Fruit fly (Drosophila melanogaster) S2 (cell line): ENCODE measurements around the gene mei-38.

Experiments
- CG8478 ChIP-seq: fragments of >200 bp; optimal IDR thresholded peaks from 2 replicates; lab custom pipeline; 2018
- CTCF ChIP-seq, 2 experiments: fragments of >200 bp; optimal IDR thresholded peaks; 2 replicates each; lab custom pipeline; 2018

DNA sequence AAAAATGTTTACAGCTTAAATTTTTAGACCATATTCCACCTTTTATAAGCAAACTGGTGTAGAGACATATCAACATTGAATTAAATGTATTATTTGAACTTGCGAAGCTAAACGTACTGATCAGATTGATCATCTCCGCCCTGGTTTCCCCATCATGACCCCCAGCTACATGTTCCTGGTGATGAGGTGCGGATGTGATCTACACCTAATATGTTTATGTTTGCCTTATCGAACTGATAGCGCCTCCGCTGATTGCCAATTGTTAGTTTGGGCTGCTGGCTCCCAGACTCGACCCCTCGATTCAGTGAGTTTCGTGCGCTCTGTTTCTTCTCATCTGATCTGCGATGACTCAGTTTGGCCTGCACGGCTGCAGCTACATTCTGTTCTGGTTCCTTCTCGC lies 4.6 kb upstream of the mei-38 start, which contains the start of gene CG14780:
- TF ChIP-seq CG8478 (no peak), CTCF (optimal IDR thresholded peaks at IDR 0.05; lab: Kevin White, UChicago) (no peak)
